Worm (Caenorhabditis elegans): ENCODE data around the gene nep-9.

ce11 chrII:3402854-3403253 is 3.7 kb upstream of the nep-9 start, which contains the start of gene nep-10:
- TF ChIP-seq lsy-2 (tag; optimal IDR thresholded peaks at IDR 0.05) (no peak), ces-1 (GFP tag; optimal IDR thresholded peaks at IDR 0.05) (no peak), nhr-237 (tag; optimal IDR thresholded peaks at IDR 0.05) (no peak)

All from whole organism, mixed stage, embryonic.